Worm (Caenorhabditis elegans): ENCODE measurements around the gene Y54F10AM.6.

- TF ChIP-seq med-1 (GFP tag; optimal IDR thresholded peaks at IDR 0.05; ENCODE audit: insufficient read depth) = no peak
- no peak for TF ChIP-seq flt-1 (GFP tag; IDR thresholded peaks at IDR 0.05)
- no peak for TF ChIP-seq ref-1 (GFP tag; conservative IDR thresholded peaks at IDR 0.05)
- no peak for TF ChIP-seq ztf-23 (GFP tag; IDR thresholded peaks at IDR 0.05)
- TF ChIP-seq klf-2 (GFP tag; conservative IDR thresholded peaks at IDR 0.05) = no peak
- no peak for TF ChIP-seq cog-1 (tag; optimal IDR thresholded peaks at IDR 0.05)
- no peak for TF ChIP-seq T22C8.4 (GFP tag; IDR thresholded peaks at IDR 0.05)
These were observed 33.8 kb upstream of the Y54F10AM.6 start for ce11 chrIII:2474781-2475180.
